Worm (Caenorhabditis elegans) whole organism, late embryonic: ENCODE data around the gene fbxb-37.
"Not testable (repeated sequence)": the region's sequence is repeated elsewhere in the genome, so short reads cannot be mapped to it uniquely, and the experiment has no call there.

Source experiments
- C08G9.2 ChIP-seq: sonication (generic microtip); optimal IDR thresholded peaks from 2 replicates; lab custom pipeline; 2016; ENCODE audit warnings: mild to moderate bottlenecking, missing genetic modification characterization, moderate library complexity, missing compliant biosample characterization
- K02D7.2 ChIP-seq: sonication (generic microtip); optimal IDR thresholded peaks from 2 replicates; lab custom pipeline; 2017; ENCODE audit warnings: mild to moderate bottlenecking, missing genetic modification characterization, missing compliant biosample characterization
- Y22D7AL.16 ChIP-seq: sonication (generic microtip); optimal IDR thresholded peaks from 2 replicates; lab custom pipeline; 2016; ENCODE audit warnings: missing genetic modification characterization, missing compliant biosample characterization
- ahr-1 ChIP-seq: sonication (generic microtip); optimal IDR thresholded peaks from 2 replicates; lab custom pipeline; 2016; ENCODE audit warnings: missing genetic modification characterization, missing compliant biosample characterization
- ama-1 ChIP-seq: fragments of 150-350 bp; optimal IDR thresholded peaks from 2 replicates; lab custom pipeline; 2014
- ceh-14 ChIP-seq: sonication (generic microtip); optimal IDR thresholded peaks from 2 replicates; lab custom pipeline; 2016; ENCODE audit warnings: missing genotype, missing genetic modification characterization, missing compliant biosample characterization
- ceh-45 ChIP-seq: fragments of 200-800 bp; sonication (Bioruptor generic); IDR thresholded peaks from 2 replicates; pipeline ENCODE4 v1.3.6; 2022; ENCODE audit warnings: missing genetic modification reagents, missing genetic modification characterization, missing compliant biosample characterization
- ceh-6 ChIP-seq: fragments of 200-800 bp; sonication (Bioruptor generic); optimal IDR thresholded peaks from 2 replicates; lab custom pipeline; 2018; ENCODE audit warnings: mild to moderate bottlenecking, missing genetic modification characterization, missing compliant biosample characterization
- dmd-4 ChIP-seq: sonication (generic microtip); optimal IDR thresholded peaks from 2 replicates; lab custom pipeline; 2016; ENCODE audit warnings: borderline replicate concordance, missing genetic modification characterization, missing compliant biosample characterization
- elt-2 ChIP-seq: sonication (generic microtip); optimal IDR thresholded peaks from 2 replicates; lab custom pipeline; 2016; ENCODE audit warnings: missing genetic modification reagents, missing genetic modification characterization, missing compliant biosample characterization
- elt-4 ChIP-seq: sonication (generic microtip); optimal IDR thresholded peaks from 2 replicates; lab custom pipeline; 2016; ENCODE audit warnings: missing genetic modification characterization, missing compliant biosample characterization
- fkh-6 ChIP-seq: sonication (generic microtip); optimal IDR thresholded peaks from 2 replicates; lab custom pipeline; 2016; ENCODE audit warnings: missing genetic modification characterization, missing compliant biosample characterization
- gmeb-2 ChIP-seq: sonication (generic microtip); optimal IDR thresholded peaks from 2 replicates; lab custom pipeline; 2016; ENCODE audit warnings: missing genetic modification characterization, inconsistent platforms, missing compliant biosample characterization
- hlh-13 ChIP-seq: fragments of 200-800 bp; sonication (Bioruptor generic); optimal IDR thresholded peaks from 2 replicates; lab custom pipeline; 2018; ENCODE audit warnings: mild to moderate bottlenecking, missing genetic modification characterization, missing compliant biosample characterization
- hlh-30 ChIP-seq: sonication (generic microtip); optimal IDR thresholded peaks from 2 replicates; lab custom pipeline; 2017; ENCODE audit warnings: antibody characterized with exemption, missing genetic modification characterization, missing compliant biosample characterization; ENCODE audit not compliant: insufficient read depth
- hlh-8 ChIP-seq: sonication (generic microtip); optimal IDR thresholded peaks from 2 replicates; lab custom pipeline; 2016; ENCODE audit warnings: missing genotype, missing genetic modification characterization, missing compliant biosample characterization
- lin-11 ChIP-seq: fragments of 200-800 bp; sonication (Bioruptor generic); optimal IDR thresholded peaks from 2 replicates; lab custom pipeline; 2018; ENCODE audit warnings: mild to moderate bottlenecking, missing genetic modification characterization, missing compliant biosample characterization
- madf-2 ChIP-seq: sonication (generic microtip); optimal IDR thresholded peaks from 2 replicates; lab custom pipeline; 2017; ENCODE audit warnings: missing genetic modification characterization, missing compliant biosample characterization
- nfya-1 ChIP-seq: sonication (generic microtip); optimal IDR thresholded peaks from 2 replicates; lab custom pipeline; 2017; ENCODE audit warnings: missing genetic modification characterization, mild to moderate bottlenecking, missing compliant biosample characterization, antibody characterized with exemption, moderate library complexity
- npax-4 ChIP-seq: sonication (generic microtip); optimal IDR thresholded peaks from 2 replicates; lab custom pipeline; 2016; ENCODE audit warnings: missing genetic modification characterization, missing compliant biosample characterization
- odd-2 ChIP-seq: sonication (generic microtip); optimal IDR thresholded peaks from 2 replicates; lab custom pipeline; 2017; ENCODE audit warnings: antibody characterized with exemption, mild to moderate bottlenecking, missing genetic modification characterization, missing compliant biosample characterization
- pag-3 ChIP-seq: sonication (generic microtip); optimal IDR thresholded peaks from 2 replicates; lab custom pipeline; 2016; ENCODE audit warnings: missing compliant biosample characterization, missing genetic modification characterization, borderline replicate concordance
- pat-9 ChIP-seq: fragments of 200-800 bp; sonication (Bioruptor generic); optimal IDR thresholded peaks from 2 replicates; lab custom pipeline; 2018; ENCODE audit warnings: mild to moderate bottlenecking, missing genetic modification characterization, moderate library complexity, missing compliant biosample characterization
- pax-1 ChIP-seq: fragments of 150-350 bp; optimal IDR thresholded peaks from 2 replicates; lab custom pipeline; 2014; ENCODE audit warnings: missing biosample characterization, missing genetic modification characterization
- pha-4 ChIP-seq: fragments of 150-350 bp; optimal IDR thresholded peaks from 2 replicates; lab custom pipeline; 2018; ENCODE audit warnings: missing biosample characterization, missing genetic modification reagents, missing genetic modification characterization
- pqm-1 ChIP-seq: sonication (generic microtip); optimal IDR thresholded peaks from 2 replicates; lab custom pipeline; 2016; ENCODE audit warnings: missing genetic modification characterization, missing compliant biosample characterization
- ref-2 ChIP-seq: sonication (generic microtip); optimal IDR thresholded peaks from 2 replicates; lab custom pipeline; 2016; ENCODE audit warnings: missing genetic modification characterization, missing compliant biosample characterization
- sdc-2 ChIP-seq: sonication (generic microtip); optimal IDR thresholded peaks from 2 replicates; lab custom pipeline; 2016; ENCODE audit warnings: missing genotype, missing genetic modification characterization, missing compliant biosample characterization
- sox-4 ChIP-seq: sonication (generic microtip); optimal IDR thresholded peaks from 2 replicates; lab custom pipeline; 2017; ENCODE audit warnings: mild to moderate bottlenecking, missing genetic modification characterization, inconsistent platforms, missing compliant biosample characterization
- tbx-2 ChIP-seq: sonication (generic microtip); optimal IDR thresholded peaks from 2 replicates; lab custom pipeline; 2016; ENCODE audit warnings: missing genetic modification characterization, missing compliant biosample characterization
- ttx-3 ChIP-seq: sonication (generic microtip); optimal IDR thresholded peaks from 2 replicates; lab custom pipeline; 2016; ENCODE audit warnings: missing genetic modification reagents, missing genetic modification characterization, missing compliant biosample characterization
- unc-3 ChIP-seq, 2 experiments: fragments of 200-800 bp in 1 of 2; sonication (Bioruptor generic) in 1 of 2; sonication (generic microtip) in 1 of 2; conservative IDR thresholded peaks in 1 of 2; optimal IDR thresholded peaks in 1 of 2; 2 replicates each; pipeline versions ENCODE4 v1.3.6 to Lab custom; 2016 to 2022; ENCODE audit warnings: missing compliant biosample characterization in 2 of 2, missing genetic modification characterization in 2 of 2, missing genetic modification reagents in 1 of 2
- unc-55 ChIP-seq: sonication (generic microtip); optimal IDR thresholded peaks from 2 replicates; lab custom pipeline; 2017; ENCODE audit warnings: missing biosample characterization, missing genetic modification reagents, missing genetic modification characterization
- unc-86 ChIP-seq: sonication (generic microtip); optimal IDR thresholded peaks from 2 replicates; lab custom pipeline; 2016; ENCODE audit warnings: missing genetic modification characterization, missing compliant biosample characterization
- zip-5 ChIP-seq: sonication (generic microtip); optimal IDR thresholded peaks from 2 replicates; lab custom pipeline; 2016; ENCODE audit warnings: missing genetic modification characterization, missing compliant biosample characterization

fbxb-37 gene

ce11 chrII:2071429-2071828 lies 22.2 kb downstream of the fbxb-37 start, which contains the start of gene F07E5.7:
Gene F07E5.7, minus strand, starts transcription at chrII:2071529.
- no peak for TF ChIP-seq pag-3 (tag; lab: Kevin White, UChicago)
- TF ChIP-seq nfya-1 (tag; lab: Kevin White, UChicago): no peak
- no peak for TF ChIP-seq sox-4 (tag; lab: Kevin White, UChicago)
- TF ChIP-seq sdc-2: no peak
- TF ChIP-seq odd-2 (tag; lab: Kevin White, UChicago): no peak
- TF ChIP-seq npax-4 (tag; lab: Kevin White, UChicago): no peak
- no peak for TF ChIP-seq gmeb-2 (tag; lab: Kevin White, UChicago)
- TF ChIP-seq hlh-30 (tag; lab: Kevin White, UChicago): no peak
- TF ChIP-seq pqm-1: no peak
- no peak for TF ChIP-seq tbx-2 (tag; lab: Kevin White, UChicago)
- no peak for TF ChIP-seq elt-4
- no peak for TF ChIP-seq pax-1 (tag; lab: Kevin White, UChicago)
- no peak for TF ChIP-seq lin-11
- TF ChIP-seq madf-2 (tag; lab: Kevin White, UChicago): no peak
- TF ChIP-seq hlh-8: no peak
- no peak for TF ChIP-seq zip-5 (tag; lab: Kevin White, UChicago)
- no peak for TF ChIP-seq fkh-6
- no peak for TF ChIP-seq C08G9.2 (tag; lab: Kevin White, UChicago)
- no peak for TF ChIP-seq pat-9 (tag; lab: Kevin White, UChicago)
- no peak for TF ChIP-seq unc-55

- TF ChIP-seq K02D7.2; ceh-45 (GFP tag; lab: Robert Waterston, UW); elt-2: not testable (repeated sequence)
- TF ChIP-seq, all 69 proteins: peak for 0; not testable (repeated sequence) for 69
Observed at ce11 chrII:2067451-2068021, 26.1 kb downstream of the fbxb-37 start, which contains the start of gene F07E5.12. Gene F07E5.12, plus strand, starts transcription at chrII:2067971.

- TF ChIP-seq ceh-6 (GFP tag; lab: Kevin White, UChicago) (no peak), pag-3 (tag; lab: Kevin White, UChicago) (no peak), unc-3 (GFP tag; conservative IDR thresholded peaks at IDR 0.05; lab: Robert Waterston, UW) (no peak), unc-3 (tag; optimal IDR thresholded peaks at IDR 0.05; lab: Kevin White, UChicago) (no peak)
Observed at ce11 chrII:2064497-2064896, 29.2 kb downstream of the fbxb-37 start, which contains the start of gene fbxb-6. Gene fbxb-6, plus strand, starts transcription at chrII:2064797.

ce11 chrII:2063989-2064388 lies 29.7 kb downstream of the fbxb-37 start, which contains the start of gene F07E5.13:
Gene F07E5.13, minus strand, starts transcription at chrII:2064089.
- TF ChIP-seq pha-4 (tag; lab: Kevin White, UChicago): no peak
- TF ChIP-seq hlh-13 (GFP tag; lab: Kevin White, UChicago): no peak
- no peak for TF ChIP-seq ref-2
- no peak for TF ChIP-seq ceh-14
- no peak for TF ChIP-seq ttx-3 (tag; lab: Kevin White, UChicago)
- no peak for TF ChIP-seq ahr-1 (tag; lab: Kevin White, UChicago)
- TF ChIP-seq unc-55: no peak
- no peak for TF ChIP-seq Y22D7AL.16 (tag; lab: Kevin White, UChicago)
- TF ChIP-seq unc-86 (tag; lab: Kevin White, UChicago): no peak
- TF ChIP-seq gmeb-2 (tag; lab: Kevin White, UChicago): no peak
- no peak for TF ChIP-seq hlh-8
- no peak for TF ChIP-seq ceh-45 (GFP tag; lab: Robert Waterston, UW)
- TF ChIP-seq dmd-4 (tag; lab: Kevin White, UChicago): no peak
- TF ChIP-seq fkh-6: no peak
- TF ChIP-seq ama-1 (lab: Kevin White, UChicago): no peak
- no peak for TF ChIP-seq pag-3 (tag; lab: Kevin White, UChicago)
